Worm (Caenorhabditis elegans) whole organism, L2 larva: Measurements from ENCODE around the gene bigr-1.

ENCODE experiments used
- F13H6.1 ChIP-seq: sonication (generic microtip); optimal IDR thresholded peaks from 2 replicates; lab custom pipeline; 2016; ENCODE audit warnings: missing genetic modification characterization, missing compliant biosample characterization
- ceh-16 ChIP-seq: fragments of 150-350 bp; optimal IDR thresholded peaks from 2 replicates; lab custom pipeline; 2014; ENCODE audit warnings: missing biosample characterization, missing genetic modification characterization
- elt-3 ChIP-seq: sonication (generic microtip); optimal IDR thresholded peaks from 2 replicates; lab custom pipeline; 2017; ENCODE audit warnings: missing biosample characterization, missing genetic modification characterization
- fos-1 ChIP-seq: fragments of 150-350 bp; optimal IDR thresholded peaks from 2 replicates; lab custom pipeline; 2014; ENCODE audit warnings: missing biosample characterization, missing genetic modification characterization
- lsy-2 ChIP-seq, 2 experiments: fragments of 150-350 bp in 1 of 2; sonication (generic microtip) in 1 of 2; optimal IDR thresholded peaks; 2 replicates each; lab custom pipeline; 2014 to 2017; ENCODE audit warnings: missing biosample characterization in 2 of 2, missing genetic modification characterization in 2 of 2
- mab-5 ChIP-seq: fragments of 150-350 bp; optimal IDR thresholded peaks from 2 replicates; lab custom pipeline; 2014; ENCODE audit warnings: missing biosample characterization, missing genetic modification characterization
- mdl-1 ChIP-seq, 2 experiments: fragments of 150-350 bp in 1 of 2; sonication (generic microtip) in 1 of 2; optimal IDR thresholded peaks; 2 replicates each; lab custom pipeline; 2017; ENCODE audit warnings: missing biosample characterization in 2 of 2, missing genetic modification characterization in 2 of 2
- nhr-11 ChIP-seq: fragments of 150-350 bp; optimal IDR thresholded peaks from 2 replicates; lab custom pipeline; 2014; ENCODE audit warnings: missing biosample characterization, missing genetic modification characterization
- sma-3 ChIP-seq: sonication (generic microtip); optimal IDR thresholded peaks from 2 replicates; lab custom pipeline; 2016; ENCODE audit warnings: missing genetic modification reagents, missing genetic modification characterization, missing compliant biosample characterization
- zag-1 ChIP-seq: fragments of 150-350 bp; optimal IDR thresholded peaks from 2 replicates; lab custom pipeline; 2014; ENCODE audit warnings: missing biosample characterization, missing genetic modification characterization

- TF ChIP-seq mab-5 (tag; lab: Kevin White, UChicago) (no peak), elt-3 (tag; lab: Kevin White, UChicago) (no peak), fos-1 (no peak), nhr-11 (tag; lab: Kevin White, UChicago) (no peak), lsy-2 (tag; optimal IDR thresholded peaks at IDR 0.05; lab: Kevin White, UChicago) (no peak), zag-1 (no peak), F13H6.1 (no peak), mdl-1 (tag; optimal IDR thresholded peaks at IDR 0.05; lab: Kevin White, UChicago) (no peak), ceh-16 (no peak), sma-3 (GFP tag; lab: Kevin White, UChicago) (no peak)
Measured at ce11 chrII:11193523-11193922, 12.1 kb downstream of the bigr-1 start.
